Fruit fly (Drosophila melanogaster): ENCODE results near the gene CG33303.

Gene CG33303

dm6 chr2L:10356508-10356907, 19.0 kb downstream of the CG33303 start, which contains the start of the genes CtsL4 and ClpP (continued):
- TF ChIP-seq CG11723 (GFP tag; optimal IDR thresholded peaks at IDR 0.05) (peak; percentile 99), CG7271 (tag; optimal IDR thresholded peaks at IDR 0.05) (peak; percentile 8), sug (tag; optimal IDR thresholded peaks at IDR 0.05) (no peak), ttk (GFP tag; IDR thresholded peaks at IDR 0.05) (no peak), cwo (GFP tag; optimal IDR thresholded peaks at IDR 0.05) (no peak), CG8089 (GFP tag; optimal IDR thresholded peaks at IDR 0.05) (peak; percentile 17), ssp (GFP tag; IDR thresholded peaks at IDR 0.05) (peak; percentile 97), CG14441 (GFP tag; IDR thresholded peaks at IDR 0.05) (no peak), MTF-1 (GFP tag; optimal IDR thresholded peaks at IDR 0.05; ENCODE audit: borderline replicate concordance) (no peak), CG10274 (GFP tag; optimal IDR thresholded peaks at IDR 0.05) (no peak), Blimp-1 (GFP tag; optimal IDR thresholded peaks at IDR 0.05) (no peak), CG31388 (GFP tag; optimal IDR thresholded peaks at IDR 0.05) (no peak), fd102C (GFP tag; optimal IDR thresholded peaks at IDR 0.05) (no peak), Vsx1 (GFP tag; optimal IDR thresholded peaks at IDR 0.05) (no peak), CG17612 (GFP tag; IDR thresholded peaks at IDR 0.05) (no peak), otp (GFP tag; IDR thresholded peaks at IDR 0.05) (no peak), CG7786 (GFP tag; optimal IDR thresholded peaks at IDR 0.05) (peak; percentile 11), Asciz (GFP tag; optimal IDR thresholded peaks at IDR 0.05) (no peak), CG15696 (tag; optimal IDR thresholded peaks at IDR 0.05) (peak; percentile 25), sisA (GFP tag; IDR thresholded peaks at IDR 0.05) (peak; percentile 32; the same call in 1 of the 2 replicates), phol (tag; optimal IDR thresholded peaks at IDR 0.05) (peak; percentile 60), CG3726 (GFP tag; IDR thresholded peaks at IDR 0.05) (no peak), Sry-β (GFP tag; optimal IDR thresholded peaks at IDR 0.05) (peak; percentile 21), nmo (GFP tag; optimal IDR thresholded peaks at IDR 0.05) (peak; percentile 64), CG9797 (GFP tag; optimal IDR thresholded peaks at IDR 0.05) (peak; percentile 1), Tbp (GFP tag; optimal IDR thresholded peaks at IDR 0.05) (no peak), CG6683 (GFP tag; optimal IDR thresholded peaks at IDR 0.05) (no peak), Antp (GFP tag; optimal IDR thresholded peaks at IDR 0.05) (peak; percentile 48), CG6654 (GFP tag; optimal IDR thresholded peaks at IDR 0.05) (no peak), CG3995 (GFP tag; optimal IDR thresholded peaks at IDR 0.05) (peak; percentile 27), CG17359 (tag; optimal IDR thresholded peaks at IDR 0.05) (peak; percentile 18), CG2202 (tag; optimal IDR thresholded peaks at IDR 0.05) (no peak), sd (tag; optimal IDR thresholded peaks at IDR 0.05) (no peak), H2.0 (GFP tag; IDR thresholded peaks at IDR 0.05) (no peak), CG14860 (GFP tag; IDR thresholded peaks at IDR 0.05; ENCODE audit: partially characterized antibody) (no peak), chif (GFP tag; optimal IDR thresholded peaks at IDR 0.05) (peak in 1 of 2 experiments; percentile 39), Drgx (GFP tag; IDR thresholded peaks at IDR 0.05) (no peak), Doc2 (GFP tag; IDR thresholded peaks at IDR 0.05) (no peak), CG9932 (GFP tag; IDR thresholded peaks at IDR 0.05) (no peak; the same call in 1 of the 2 replicates), bab2 (GFP tag; optimal IDR thresholded peaks at IDR 0.05) (no peak), insv (GFP tag; optimal IDR thresholded peaks at IDR 0.05) (peak in 1 of 2 experiments; percentile 9), onecut (GFP tag; IDR thresholded peaks at IDR 0.05) (no peak), CG2199 (GFP tag; IDR thresholded peaks at IDR 0.05) (peak; percentile 55; the same call in 1 of the 3 replicates), CG7372 (GFP tag; IDR thresholded peaks at IDR 0.05) (no peak), eve (GFP tag; optimal IDR thresholded peaks at IDR 0.05) (no peak), dpn (GFP tag; optimal IDR thresholded peaks at IDR 0.05) (peak; percentile 53 to 67), CG4617 (GFP tag; optimal IDR thresholded peaks at IDR 0.05; ENCODE audit: borderline replicate concordance) (peak; percentile 76), GATAe (GFP tag; conservative IDR thresholded peaks at IDR 0.05) (no peak), CG7357 (GFP tag; IDR thresholded peaks at IDR 0.05) (peak; percentile 39; the same call in 2 of the 3 replicates), Atf-2 (GFP tag; optimal IDR thresholded peaks at IDR 0.05) (no peak), MESR4 (GFP tag; optimal IDR thresholded peaks at IDR 0.05) (no peak)

Data from whole organism, embryonic.